Fruit fly (Drosophila melanogaster): ENCODE data around the gene Ant2.

- TF ChIP-seq psq (optimal IDR thresholded peaks at IDR 0.05) (no peak), Sin3A (optimal IDR thresholded peaks at IDR 0.05) (no peak), h (optimal IDR thresholded peaks at IDR 0.05) (no peak)
These were observed 41.1 kb downstream of the Ant2 start for dm6 chrX:10745590-10745953.

Data from Kc167 (cell line).